Worm (Caenorhabditis elegans) whole organism, mixed stage, embryonic: ENCODE measurements around the gene nsph-3.1.

Source experiments
- bed-3 ChIP-seq: fragments of 200-800 bp; sonication (Bioruptor generic); optimal IDR thresholded peaks from 3 replicates; lab custom pipeline; 2018; ENCODE audit warnings: mild to moderate bottlenecking, missing genetic modification characterization, moderate library complexity, missing compliant biosample characterization
- blmp-1 ChIP-seq: fragments of 150-350 bp; optimal IDR thresholded peaks from 2 replicates; lab custom pipeline; 2014; ENCODE audit warnings: missing biosample characterization, missing genetic modification characterization
- ces-1 ChIP-seq: fragments of 150-350 bp; optimal IDR thresholded peaks from 2 replicates; lab custom pipeline; 2014; ENCODE audit warnings: missing biosample characterization, missing genetic modification reagents, missing genetic modification characterization
- elt-3 ChIP-seq: fragments of 150-350 bp; optimal IDR thresholded peaks from 2 replicates; lab custom pipeline; 2014; ENCODE audit warnings: missing biosample characterization, missing genetic modification characterization
- flh-1 ChIP-seq: fragments of 200-800 bp; sonication (Bioruptor generic); optimal IDR thresholded peaks from 2 replicates; lab custom pipeline; 2018; ENCODE audit warnings: mild to moderate bottlenecking, missing genetic modification characterization, moderate library complexity, missing compliant biosample characterization
- nhr-12 ChIP-seq: fragments of 150-350 bp; optimal IDR thresholded peaks from 2 replicates; lab custom pipeline; 2014; ENCODE audit warnings: missing biosample characterization, missing genetic modification characterization
- nhr-28 ChIP-seq: fragments of 150-350 bp; optimal IDR thresholded peaks from 2 replicates; lab custom pipeline; 2014; ENCODE audit warnings: missing biosample characterization, missing genetic modification characterization
- nhr-76 ChIP-seq: sonication (generic microtip); optimal IDR thresholded peaks from 2 replicates; lab custom pipeline; 2017; ENCODE audit warnings: missing biosample characterization, missing genetic modification characterization
- pha-4 ChIP-seq: fragments of 150-350 bp; optimal IDR thresholded peaks from 2 replicates; lab custom pipeline; 2018; ENCODE audit warnings: missing biosample characterization, missing genetic modification reagents, missing genetic modification characterization
- unc-39 ChIP-seq: fragments of 150-350 bp; optimal IDR thresholded peaks from 2 replicates; lab custom pipeline; 2014; ENCODE audit warnings: missing biosample characterization, missing genetic modification characterization
- unc-62 ChIP-seq: fragments of 150-350 bp; optimal IDR thresholded peaks from 2 replicates; lab custom pipeline; 2014; ENCODE audit warnings: missing biosample characterization, missing genetic modification reagents, missing genetic modification characterization
- ztf-11 ChIP-seq: fragments of 150-350 bp; optimal IDR thresholded peaks from 2 replicates; lab custom pipeline; 2014; ENCODE audit warnings: missing biosample characterization, missing genetic modification characterization

- no peak for TF ChIP-seq blmp-1 (tag; lab: Kevin White, UChicago)
- TF ChIP-seq bed-3 (GFP tag; lab: Kevin White, UChicago) = no peak
- TF ChIP-seq unc-62 (GFP tag; lab: Kevin White, UChicago) = no peak
- TF ChIP-seq flh-1 (GFP tag; lab: Kevin White, UChicago) = no peak
- TF ChIP-seq ces-1 (GFP tag; lab: Kevin White, UChicago) = no peak
- no peak for TF ChIP-seq elt-3
- TF ChIP-seq pha-4 (tag; lab: Kevin White, UChicago) = no peak
- no peak for TF ChIP-seq nhr-28 (tag; lab: Kevin White, UChicago)
- no peak for TF ChIP-seq nhr-76 (tag; lab: Kevin White, UChicago)
- TF ChIP-seq ztf-11 (tag; lab: Kevin White, UChicago) = no peak
- TF ChIP-seq unc-39 (tag; lab: Kevin White, UChicago) = no peak
- TF ChIP-seq nhr-12 (tag; lab: Kevin White, UChicago) = no peak
Measured at ce11 chrIV:10915388-10915787, 34.2 kb upstream of the nsph-3.1 start, which contains the start of gene ZK593.3.
